Fruit fly (Drosophila melanogaster): ENCODE data around the gene Rpn7.

The Rpn7 gene

dm6 chr3R:22436050-22436449 lies 25.8 kb downstream of the Rpn7 start, which contains the start of gene CG13847:
Gene CG13847 (minus strand): TSS chr3R:22436150.
- no peak for TF ChIP-seq ey (GFP tag; optimal IDR thresholded peaks at IDR 0.05)
- no peak for TF ChIP-seq psq (GFP tag; optimal IDR thresholded peaks at IDR 0.05)

dm6 chr3R:22432200-22432804 lies 29.6 kb downstream of the Rpn7 start:
- TF ChIP-seq Hnf4 (GFP tag; optimal IDR thresholded peaks at IDR 0.05) (no peak), pan (optimal IDR thresholded peaks at IDR 0.05) (no peak), dmrt93B (GFP tag; optimal IDR thresholded peaks at IDR 0.05) (no peak), usp (GFP tag; optimal IDR thresholded peaks at IDR 0.05) (no peak)

dm6 chr3R:22424602-22425190 lies 37.2 kb downstream of the Rpn7 start, which contains the start of gene pinta:
Gene pinta (minus strand): TSS chr3R:22424929.
- no peak for TF ChIP-seq dsf (GFP tag; optimal IDR thresholded peaks at IDR 0.05; ENCODE audit: borderline replicate concordance)
- TF ChIP-seq Jra (GFP tag; optimal IDR thresholded peaks at IDR 0.05), result no peak
- no peak for TF ChIP-seq Abd-B (GFP tag; optimal IDR thresholded peaks at IDR 0.05)
- no peak for TF ChIP-seq ey (GFP tag; optimal IDR thresholded peaks at IDR 0.05)
- no peak for TF ChIP-seq foxo (GFP tag; optimal IDR thresholded peaks at IDR 0.05)
- TF ChIP-seq CG32264 (GFP tag; optimal IDR thresholded peaks at IDR 0.05), result no peak
- no peak for TF ChIP-seq Mio (GFP tag; optimal IDR thresholded peaks at IDR 0.05)
- no peak for TF ChIP-seq Vsx2 (GFP tag; optimal IDR thresholded peaks at IDR 0.05; ENCODE audit: partially characterized antibody)

- TF ChIP-seq CG32264 (GFP tag; optimal IDR thresholded peaks at IDR 0.05) (no peak), sv (GFP tag; optimal IDR thresholded peaks at IDR 0.05) (no peak), dmrt93B (GFP tag; optimal IDR thresholded peaks at IDR 0.05) (no peak), N (GFP tag; optimal IDR thresholded peaks at IDR 0.05) (no peak), OdsH (GFP tag; optimal IDR thresholded peaks at IDR 0.05) (peak; percentile 61), sage (GFP tag; optimal IDR thresholded peaks at IDR 0.05) (peak; percentile 41), rgr (GFP tag; optimal IDR thresholded peaks at IDR 0.05) (peak; percentile 58), CrebA (GFP tag; optimal IDR thresholded peaks at IDR 0.05; ENCODE audit: borderline replicate concordance) (no peak), Dfd (GFP tag; optimal IDR thresholded peaks at IDR 0.05) (no peak), Rel (GFP tag; optimal IDR thresholded peaks at IDR 0.05) (no peak), Rel (tag; optimal IDR thresholded peaks at IDR 0.05) (no peak), foxo (GFP tag; optimal IDR thresholded peaks at IDR 0.05) (peak in 1 of 2 experiments; percentile 70), h (GFP tag; optimal IDR thresholded peaks at IDR 0.05) (peak; percentile 51), usp (GFP tag; optimal IDR thresholded peaks at IDR 0.05) (no peak), fru (GFP tag; optimal IDR thresholded peaks at IDR 0.05) (peak; percentile 39), br (GFP tag; optimal IDR thresholded peaks at IDR 0.05) (peak; percentile 40), psq (GFP tag; optimal IDR thresholded peaks at IDR 0.05) (peak; percentile 44), dsf (GFP tag; optimal IDR thresholded peaks at IDR 0.05; ENCODE audit: borderline replicate concordance) (no peak), Abd-B (GFP tag; optimal IDR thresholded peaks at IDR 0.05) (no peak), Jra (GFP tag; optimal IDR thresholded peaks at IDR 0.05) (peak; percentile 33), lola (GFP tag; optimal IDR thresholded peaks at IDR 0.05) (no peak), ey (GFP tag; optimal IDR thresholded peaks at IDR 0.05) (peak; percentile 37), HLH106 (tag; optimal IDR thresholded peaks at IDR 0.05) (peak; percentile 36)
Observed at dm6 chr3R:22423996-22424395, 37.9 kb downstream of the Rpn7 start.

dm6 chr3R:22421618-22422017 lies 40.2 kb downstream of the Rpn7 start:
- TF ChIP-seq OdsH (GFP tag; optimal IDR thresholded peaks at IDR 0.05) (peak; percentile 79), HLH106 (tag; optimal IDR thresholded peaks at IDR 0.05) (peak; percentile 84), pan (optimal IDR thresholded peaks at IDR 0.05) (no peak), Dfd (GFP tag; optimal IDR thresholded peaks at IDR 0.05) (no peak), psq (GFP tag; optimal IDR thresholded peaks at IDR 0.05) (peak; percentile 70), sv (GFP tag; optimal IDR thresholded peaks at IDR 0.05) (peak; percentile 29), CG9705 (GFP tag; optimal IDR thresholded peaks at IDR 0.05) (peak; percentile 10), CG32264 (GFP tag; optimal IDR thresholded peaks at IDR 0.05) (peak; percentile 81), sage (GFP tag; optimal IDR thresholded peaks at IDR 0.05) (peak; percentile 35), dmrt93B (GFP tag; optimal IDR thresholded peaks at IDR 0.05) (no peak), ey (GFP tag; optimal IDR thresholded peaks at IDR 0.05) (peak; percentile 82), Hr83 (GFP tag; optimal IDR thresholded peaks at IDR 0.05; ENCODE audit: poor library complexity, severe bottlenecking) (peak; percentile 44), woc (GFP tag; optimal IDR thresholded peaks at IDR 0.05) (peak; percentile 67), fru (GFP tag; optimal IDR thresholded peaks at IDR 0.05) (peak; percentile 85), Myc (optimal IDR thresholded peaks at IDR 0.05) (no peak), h (GFP tag; optimal IDR thresholded peaks at IDR 0.05) (peak; percentile 85), usp (GFP tag; optimal IDR thresholded peaks at IDR 0.05) (no peak), foxo (GFP tag; optimal IDR thresholded peaks at IDR 0.05) (peak; percentile 44 to 86), Sp1 (GFP tag; optimal IDR thresholded peaks at IDR 0.05) (peak; percentile 70), Hnf4 (GFP tag; optimal IDR thresholded peaks at IDR 0.05) (no peak), rgr (GFP tag; optimal IDR thresholded peaks at IDR 0.05) (peak; percentile 83), Vsx2 (GFP tag; optimal IDR thresholded peaks at IDR 0.05; ENCODE audit: partially characterized antibody) (no peak), br (GFP tag; optimal IDR thresholded peaks at IDR 0.05) (peak; percentile 76), Dif (GFP tag; optimal IDR thresholded peaks at IDR 0.05; ENCODE audit: partially characterized antibody) (no peak), tai (GFP tag; optimal IDR thresholded peaks at IDR 0.05) (no peak), Jra (GFP tag; optimal IDR thresholded peaks at IDR 0.05) (no peak), Hr78 (GFP tag; optimal IDR thresholded peaks at IDR 0.05) (no peak), Rel (GFP tag; optimal IDR thresholded peaks at IDR 0.05) (no peak), Rel (tag; optimal IDR thresholded peaks at IDR 0.05) (peak; percentile 47)

Measured in whole organism, wandering third instar larva.